Worm (Caenorhabditis elegans): ENCODE data around the gene K02E11.10.

DNA sequence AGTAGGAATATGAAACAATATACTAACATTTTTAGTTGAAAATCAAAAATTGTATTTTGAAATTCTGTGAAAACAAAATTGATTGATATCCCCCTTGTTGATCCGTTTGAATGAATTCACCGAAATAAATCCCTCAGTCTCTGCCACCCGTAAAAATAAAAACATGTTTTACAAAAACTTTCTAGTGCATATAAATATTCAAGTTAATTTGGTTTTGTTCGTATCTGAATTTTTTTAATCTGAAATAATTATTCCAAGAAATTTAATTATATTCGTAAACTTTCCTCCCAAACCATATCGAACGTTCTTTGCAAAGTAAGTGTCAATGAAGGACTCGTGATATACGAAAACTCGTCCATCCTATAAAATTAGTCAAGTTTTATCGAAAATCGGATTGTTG, 32.1 kb upstream of the K02E11.10 start, which contains the start of gene F40G12.6:
- no peak for TF ChIP-seq elt-3 (tag; optimal IDR thresholded peaks at IDR 0.05)
- TF ChIP-seq lin-13 (GFP tag; optimal IDR thresholded peaks at IDR 0.05), result no peak
- TF ChIP-seq elt-1 (tag; optimal IDR thresholded peaks at IDR 0.05), result no peak
- TF ChIP-seq zag-1 (tag; optimal IDR thresholded peaks at IDR 0.05), result no peak
- no peak for TF ChIP-seq mdl-1 (tag; optimal IDR thresholded peaks at IDR 0.05)
